Fruit fly (Drosophila melanogaster): ENCODE results near the gene Ir75a.

Ir75a gene

DNA sequence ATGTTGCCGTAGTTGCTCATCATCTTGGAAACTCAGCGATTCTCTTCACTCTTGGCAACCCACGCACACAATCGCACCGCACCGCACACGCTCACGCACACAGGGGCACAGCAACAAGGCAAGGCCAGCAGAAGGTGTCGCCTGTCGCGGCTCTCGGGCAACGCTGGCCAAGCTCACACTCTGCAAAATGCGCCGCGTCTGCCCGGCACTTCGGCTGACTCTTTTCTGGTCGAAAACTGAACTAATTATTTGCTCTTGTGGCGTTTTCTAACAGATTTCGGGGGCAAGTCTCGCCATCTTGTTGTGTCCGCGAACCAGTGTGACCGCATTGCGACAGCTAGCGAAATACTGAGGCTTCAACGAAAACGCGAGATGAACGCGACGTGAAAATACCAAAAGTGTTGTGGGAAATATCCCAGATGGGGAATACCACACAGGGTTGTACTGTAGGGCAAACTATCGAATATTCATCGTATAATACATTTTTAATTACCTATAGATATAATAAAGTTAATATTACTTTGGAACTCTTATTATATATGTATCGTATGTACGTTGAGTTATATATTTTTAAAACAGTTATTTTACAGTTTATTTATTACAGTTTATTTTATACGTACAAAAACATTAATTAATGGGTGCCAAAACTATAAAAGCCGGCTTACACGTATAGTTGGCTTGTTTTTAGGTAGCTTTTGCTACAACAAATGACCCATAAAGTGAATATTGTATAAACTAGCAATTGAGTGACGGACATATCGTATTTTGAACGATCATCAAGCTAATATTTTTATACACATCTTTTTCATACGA is 28.7 kb upstream of the Ir75a start, which contains the start of the genes MED19 and CG7430 (continued):
- TF ChIP-seq wor (GFP tag; IDR thresholded peaks at IDR 0.05) = no peak
- TF ChIP-seq tna (GFP tag; IDR thresholded peaks at IDR 0.05; ENCODE audit: partially characterized antibody) = 0 out of 2 replicates have a peak, but pooled peaks have one; percentile 29
- TF ChIP-seq amos (GFP tag; IDR thresholded peaks at IDR 0.05; ENCODE audit: partially characterized antibody) = peak; percentile 62
- peak; percentile 50 for TF ChIP-seq CG34376 (GFP tag; optimal IDR thresholded peaks at IDR 0.05)
- TF ChIP-seq ara (GFP tag; IDR thresholded peaks at IDR 0.05) = no peak
- peak; percentile 36 for TF ChIP-seq trem (tag; optimal IDR thresholded peaks at IDR 0.05)
- TF ChIP-seq CG10543 (GFP tag; optimal IDR thresholded peaks at IDR 0.05) = peak; percentile 30
- TF ChIP-seq sna (GFP tag; IDR thresholded peaks at IDR 0.05; ENCODE audit: partially characterized antibody) = peak; percentile 49; the same call in 1 of the 2 replicates
- TF ChIP-seq Hr3 (GFP tag; optimal IDR thresholded peaks at IDR 0.05) = no peak
- peak; percentile 73 for TF ChIP-seq CG12659 (GFP tag; optimal IDR thresholded peaks at IDR 0.05)
- TF ChIP-seq HmgZ (tag; optimal IDR thresholded peaks at IDR 0.05) = peak; percentile 38
- no peak for TF ChIP-seq gce (GFP tag; IDR thresholded peaks at IDR 0.05)
- TF ChIP-seq CG4854 (GFP tag; optimal IDR thresholded peaks at IDR 0.05) = no peak
- peak in 1 of 2 experiments; percentile 25 for TF ChIP-seq tll (GFP tag; optimal IDR thresholded peaks at IDR 0.05)
- TF ChIP-seq HHEX (GFP tag; optimal IDR thresholded peaks at IDR 0.05) = peak; percentile 2
- peak; percentile 96 for TF ChIP-seq ftz-f1 (GFP tag; optimal IDR thresholded peaks at IDR 0.05)
- peak; percentile 59 for TF ChIP-seq HLHmδ (GFP tag; optimal IDR thresholded peaks at IDR 0.05)
- TF ChIP-seq CG12104 (GFP tag; optimal IDR thresholded peaks at IDR 0.05) = peak; percentile 10
- no peak for TF ChIP-seq chif (GFP tag; optimal IDR thresholded peaks at IDR 0.05)
- no peak for TF ChIP-seq Meics (GFP tag; optimal IDR thresholded peaks at IDR 0.05)
- no peak for TF ChIP-seq vnd (GFP tag; IDR thresholded peaks at IDR 0.05; ENCODE audit: partially characterized antibody)
- peak; percentile 26 for TF ChIP-seq Rfx (GFP tag; IDR thresholded peaks at IDR 0.05)
- peak; percentile 24; the same call in 1 of the 2 replicates for TF ChIP-seq slbo (GFP tag; IDR thresholded peaks at IDR 0.05)
- TF ChIP-seq Hand (GFP tag; optimal IDR thresholded peaks at IDR 0.05) = peak; percentile 28
- TF ChIP-seq CG14965 (GFP tag; optimal IDR thresholded peaks at IDR 0.05; ENCODE audit: borderline replicate concordance) = no peak
- no peak for TF ChIP-seq Fer3 (tag; optimal IDR thresholded peaks at IDR 0.05)
- no peak for TF ChIP-seq corto (GFP tag; optimal IDR thresholded peaks at IDR 0.05)
- TF ChIP-seq HLH4C (GFP tag; IDR thresholded peaks at IDR 0.05; ENCODE audit: partially characterized antibody) = peak; percentile 48
- no peak for TF ChIP-seq trh (GFP tag; optimal IDR thresholded peaks at IDR 0.05)
- TF ChIP-seq Dref (GFP tag; IDR thresholded peaks at IDR 0.05) = peak; percentile 76
- TF ChIP-seq br (optimal IDR thresholded peaks at IDR 0.05) = no peak
- no peak for TF ChIP-seq ttk (GFP tag; IDR thresholded peaks at IDR 0.05)
- TF ChIP-seq lola (GFP tag; optimal IDR thresholded peaks at IDR 0.05) = peak in 1 of 3 experiments; percentile 16
- peak; percentile 12 for TF ChIP-seq Sin3A (optimal IDR thresholded peaks at IDR 0.05)
- TF ChIP-seq Jarid2 (GFP tag; optimal IDR thresholded peaks at IDR 0.05) = peak; percentile 84
- TF ChIP-seq CG10431 (GFP tag; optimal IDR thresholded peaks at IDR 0.05) = peak; percentile 33
- peak; percentile 62 for TF ChIP-seq CG7928 (GFP tag; optimal IDR thresholded peaks at IDR 0.05)
- peak; percentile 50 for TF ChIP-seq CG3281 (GFP tag; optimal IDR thresholded peaks at IDR 0.05)
- peak; percentile 35 for TF ChIP-seq unpg (GFP tag; optimal IDR thresholded peaks at IDR 0.05)
- TF ChIP-seq CG10979 (tag; optimal IDR thresholded peaks at IDR 0.05) = peak; percentile 27
- TF ChIP-seq ci (GFP tag; IDR thresholded peaks at IDR 0.05) = peak; percentile 68
- TF ChIP-seq ken (GFP tag; IDR thresholded peaks at IDR 0.05) = no peak
- TF ChIP-seq CG13894 (tag; optimal IDR thresholded peaks at IDR 0.05) = peak; percentile 17
- TF ChIP-seq ash1 (GFP tag; optimal IDR thresholded peaks at IDR 0.05) = no peak
- peak; percentile 94 for TF ChIP-seq CG11560 (tag; IDR thresholded peaks at IDR 0.05)
- peak; percentile 27; the same call in 1 of the 2 replicates for TF ChIP-seq CG3847 (GFP tag; IDR thresholded peaks at IDR 0.05)
- peak; percentile 17; the same call in 2 of the 3 replicates for TF ChIP-seq Doc3 (GFP tag; IDR thresholded peaks at IDR 0.05; ENCODE audit: partially characterized antibody)
- peak; percentile 79 for TF ChIP-seq CG4617 (GFP tag; optimal IDR thresholded peaks at IDR 0.05; ENCODE audit: borderline replicate concordance)

Data from whole organism, embryonic.